Worm (Caenorhabditis elegans) whole organism, young adult: Measurements from ENCODE around the gene F28C6.8.

Experiments
- C17E4.6 ChIP-seq: fragments of 200-800 bp; sonication (Bioruptor generic); IDR thresholded peaks from 2 replicates; pipeline ENCODE4 v1.3.6; 2022; ENCODE audit warnings: missing genetic modification reagents, missing genetic modification characterization, missing compliant biosample characterization
- D2030.7 ChIP-seq: fragments of 200-800 bp; sonication (Bioruptor generic); IDR thresholded peaks from 2 replicates; pipeline ENCODE4 v1.3.6; 2022; ENCODE audit warnings: missing genetic modification reagents, missing genetic modification characterization, missing compliant biosample characterization
- F23B12.7 ChIP-seq: sonication (generic microtip); optimal IDR thresholded peaks from 2 replicates; lab custom pipeline; 2017; ENCODE audit warnings: missing genetic modification characterization, mild to moderate bottlenecking, missing compliant biosample characterization, antibody characterized with exemption, moderate library complexity; ENCODE audit not compliant: insufficient read depth
- F33H1.4 ChIP-seq: fragments of 200-800 bp; sonication (Bioruptor generic); IDR thresholded peaks from 2 replicates; pipeline ENCODE4 v1.3.6; 2022; ENCODE audit warnings: missing genetic modification reagents, missing genetic modification characterization, missing compliant biosample characterization
- F57C9.4 ChIP-seq: sonication (generic microtip); optimal IDR thresholded peaks from 2 replicates; lab custom pipeline; 2017; ENCODE audit warnings: mild to moderate bottlenecking, missing genetic modification characterization, missing compliant biosample characterization
- K12H6.12 ChIP-seq: fragments of 200-800 bp; sonication (Bioruptor generic); optimal IDR thresholded peaks from 2 replicates; lab custom pipeline; 2018; ENCODE audit warnings: mild to moderate bottlenecking, missing genetic modification characterization, missing compliant biosample characterization
- T26A5.8 ChIP-seq: sonication (generic microtip); optimal IDR thresholded peaks from 2 replicates; lab custom pipeline; 2016; ENCODE audit warnings: missing genetic modification characterization, missing compliant biosample characterization
- ZK185.1 ChIP-seq: sonication (generic microtip); optimal IDR thresholded peaks from 2 replicates; lab custom pipeline; 2016; ENCODE audit warnings: mild to moderate bottlenecking, missing genetic modification characterization, missing compliant biosample characterization; ENCODE audit not compliant: poor library complexity, severe bottlenecking
- athp-1 ChIP-seq: sonication (generic microtip); optimal IDR thresholded peaks from 2 replicates; lab custom pipeline; 2017; ENCODE audit warnings: mild to moderate bottlenecking, missing genetic modification characterization, missing compliant biosample characterization
- attf-3 ChIP-seq: fragments of 200-800 bp; sonication (Bioruptor generic); conservative IDR thresholded peaks from 2 replicates; pipeline ENCODE4 v1.3.6; 2022; ENCODE audit warnings: missing genetic modification reagents, missing genetic modification characterization, missing compliant biosample characterization
- attf-6 ChIP-seq: fragments of 200-800 bp; sonication (Bioruptor generic); IDR thresholded peaks from 2 replicates; pipeline ENCODE4 v1.3.6; 2022; ENCODE audit warnings: missing genetic modification reagents, missing genetic modification characterization, missing compliant biosample characterization
- bed-1 ChIP-seq: fragments of 200-800 bp; sonication (Bioruptor generic); IDR thresholded peaks from 2 replicates; pipeline ENCODE4 v1.3.6; 2022; ENCODE audit warnings: missing genetic modification reagents, missing genetic modification characterization, missing compliant biosample characterization
- cebp-1 ChIP-seq, 2 experiments: fragments of 200-800 bp in 1 of 2; sonication (Bioruptor generic) in 1 of 2; sonication (generic microtip) in 1 of 2; IDR thresholded peaks in 1 of 2; optimal IDR thresholded peaks in 1 of 2; 2 replicates each; pipeline versions ENCODE4 v1.3.6 to Lab custom; 2017 to 2022; ENCODE audit warnings: missing compliant biosample characterization in 2 of 2, missing genetic modification characterization in 2 of 2, mild to moderate bottlenecking in 1 of 2, missing genetic modification reagents in 1 of 2, moderate library complexity in 1 of 2
- ceh-100 ChIP-seq: fragments of 200-800 bp; sonication (Bioruptor generic); IDR thresholded peaks from 2 replicates; pipeline ENCODE4 v1.3.6; 2022; ENCODE audit warnings: missing genetic modification reagents, missing genetic modification characterization, missing compliant biosample characterization
- ceh-27 ChIP-seq: fragments of 200-800 bp; sonication (Bioruptor generic); optimal IDR thresholded peaks from 2 replicates; lab custom pipeline; 2018; ENCODE audit warnings: mild to moderate bottlenecking, missing genetic modification characterization, moderate library complexity, missing compliant biosample characterization
- ceh-58 ChIP-seq: fragments of 200-800 bp; sonication (Bioruptor generic); IDR thresholded peaks from 2 replicates; pipeline ENCODE4 v1.3.6; 2022; ENCODE audit warnings: missing genetic modification characterization, missing compliant biosample characterization
- dox-1 ChIP-seq: fragments of 200-800 bp; sonication (Bioruptor generic); IDR thresholded peaks from 2 replicates; pipeline ENCODE4 v1.3.6; 2022; ENCODE audit warnings: missing genetic modification reagents, missing genetic modification characterization, missing compliant biosample characterization
- dpff-1 ChIP-seq: sonication (generic microtip); optimal IDR thresholded peaks from 2 replicates; lab custom pipeline; 2017; ENCODE audit warnings: mild to moderate bottlenecking, missing genetic modification characterization, missing compliant biosample characterization
- dpl-1 ChIP-seq: fragments of 150-350 bp; optimal IDR thresholded peaks from 2 replicates; lab custom pipeline; 2014; ENCODE audit warnings: missing biosample characterization, missing genetic modification reagents, missing genetic modification characterization
- efl-1 ChIP-seq: fragments of 150-350 bp; optimal IDR thresholded peaks from 2 replicates; lab custom pipeline; 2014; ENCODE audit warnings: missing biosample characterization, missing genetic modification reagents, missing genetic modification characterization
- egl-18 ChIP-seq: fragments of 200-800 bp; sonication (Bioruptor generic); IDR thresholded peaks from 2 replicates; pipeline ENCODE4 v1.3.6; 2022; ENCODE audit warnings: missing genetic modification reagents, missing genetic modification characterization, missing compliant biosample characterization
- egl-44 ChIP-seq: fragments of 200-800 bp; sonication (Bioruptor generic); IDR thresholded peaks from 2 replicates; pipeline ENCODE4 v1.3.6; 2022; ENCODE audit warnings: missing genetic modification reagents, missing genetic modification characterization, missing compliant biosample characterization
- ets-4 ChIP-seq: fragments of 200-800 bp; sonication (Bioruptor generic); optimal IDR thresholded peaks from 2 replicates; lab custom pipeline; 2018; ENCODE audit warnings: mild to moderate bottlenecking, missing genetic modification characterization, missing compliant biosample characterization
- hlh-26 ChIP-seq: fragments of 200-800 bp; sonication (Bioruptor generic); conservative IDR thresholded peaks from 2 replicates; pipeline ENCODE4 v1.3.6; 2022; ENCODE audit warnings: missing genetic modification reagents, missing genetic modification characterization, missing compliant biosample characterization
- hmg-20 ChIP-seq: fragments of 200-800 bp; sonication (Bioruptor generic); IDR thresholded peaks from 2 replicates; pipeline ENCODE4 v1.3.6; 2022; ENCODE audit warnings: missing genetic modification reagents, missing genetic modification characterization, missing compliant biosample characterization
- hrde-1 ChIP-seq: sonication (generic microtip); optimal IDR thresholded peaks from 2 replicates; lab custom pipeline; 2016; ENCODE audit warnings: missing genetic modification characterization, mild to moderate bottlenecking, missing compliant biosample characterization, moderate library complexity, missing genotype, missing genetic modification reagents, borderline replicate concordance
- hsf-1 ChIP-seq: fragments of 200-800 bp; sonication (Bioruptor generic); IDR thresholded peaks from 2 replicates; pipeline ENCODE4 v1.3.6; 2022; ENCODE audit warnings: missing genetic modification reagents, missing genetic modification characterization, missing compliant biosample characterization
- let-526 ChIP-seq: fragments of 200-800 bp; sonication (Bioruptor generic); IDR thresholded peaks from 2 replicates; pipeline ENCODE4 v1.3.6; 2022; ENCODE audit warnings: missing genetic modification reagents, missing genetic modification characterization, missing compliant biosample characterization
- let-607 ChIP-seq, 2 experiments: fragments of 200-800 bp in 1 of 2; sonication (Bioruptor generic) in 1 of 2; sonication (generic microtip) in 1 of 2; optimal IDR thresholded peaks; 2 replicates each; lab custom pipeline; 2016 to 2018; ENCODE audit warnings: mild to moderate bottlenecking in 2 of 2, missing compliant biosample characterization in 2 of 2, missing genetic modification characterization in 2 of 2, moderate library complexity in 2 of 2, missing genotype in 1 of 2
- lin-26 ChIP-seq: fragments of 200-800 bp; sonication (Bioruptor generic); IDR thresholded peaks from 2 replicates; pipeline ENCODE4 v1.3.6; 2022; ENCODE audit warnings: missing genetic modification reagents, missing genetic modification characterization, missing compliant biosample characterization
- lin-40 ChIP-seq: sonication (generic microtip); optimal IDR thresholded peaks from 2 replicates; lab custom pipeline; 2016; ENCODE audit warnings: missing genetic modification characterization, mild to moderate bottlenecking, missing compliant biosample characterization, missing genotype, missing genetic modification reagents
- lsy-27 ChIP-seq: sonication (generic microtip); optimal IDR thresholded peaks from 2 replicates; lab custom pipeline; 2017; ENCODE audit warnings: missing genetic modification characterization, mild to moderate bottlenecking, missing compliant biosample characterization, antibody characterized with exemption, missing genotype, borderline replicate concordance; ENCODE audit not compliant: insufficient read depth
- madf-8 ChIP-seq: fragments of 200-800 bp; sonication (Bioruptor generic); conservative IDR thresholded peaks from 2 replicates; pipeline ENCODE4 v1.3.6; 2022; ENCODE audit warnings: missing genetic modification reagents, missing genetic modification characterization, missing compliant biosample characterization
- mcd-1 ChIP-seq: fragments of 200-800 bp; sonication (Bioruptor generic); IDR thresholded peaks from 2 replicates; pipeline ENCODE4 v1.3.6; 2022; ENCODE audit warnings: missing genetic modification reagents, missing genetic modification characterization, missing compliant biosample characterization
- mes-4 ChIP-seq: sonication (generic microtip); optimal IDR thresholded peaks from 2 replicates; lab custom pipeline; 2016; ENCODE audit warnings: missing genotype, missing genetic modification characterization, missing compliant biosample characterization
- mxl-1 ChIP-seq: sonication (generic microtip); optimal IDR thresholded peaks from 2 replicates; lab custom pipeline; 2016; ENCODE audit warnings: missing genetic modification characterization, missing compliant biosample characterization
- nfya-2 ChIP-seq: fragments of 200-800 bp; sonication (Bioruptor generic); IDR thresholded peaks from 2 replicates; pipeline ENCODE4 v1.3.6; 2022; ENCODE audit warnings: missing genetic modification reagents, missing genetic modification characterization, missing compliant biosample characterization
- nhr-27 ChIP-seq: fragments of 200-800 bp; sonication (Bioruptor generic); optimal IDR thresholded peaks from 2 replicates; lab custom pipeline; 2018; ENCODE audit warnings: mild to moderate bottlenecking, missing genetic modification characterization, moderate library complexity, missing compliant biosample characterization
- rcor-1 ChIP-seq: fragments of 200-800 bp; sonication (Bioruptor generic); IDR thresholded peaks from 2 replicates; pipeline ENCODE4 v1.3.6; 2022; ENCODE audit warnings: missing genetic modification reagents, missing genetic modification characterization, missing compliant biosample characterization
- repo-1 ChIP-seq: sonication (generic microtip); optimal IDR thresholded peaks from 2 replicates; lab custom pipeline; 2017; ENCODE audit warnings: mild to moderate bottlenecking, missing genetic modification characterization, missing compliant biosample characterization
- sptf-2 ChIP-seq: fragments of 200-800 bp; sonication (Bioruptor generic); optimal IDR thresholded peaks from 2 replicates; lab custom pipeline; 2018; ENCODE audit warnings: mild to moderate bottlenecking, missing genetic modification characterization, missing compliant biosample characterization
- unc-62 ChIP-seq: fragments of 150-350 bp; optimal IDR thresholded peaks from 2 replicates; lab custom pipeline; 2014; ENCODE audit warnings: missing biosample characterization, missing genetic modification reagents, missing genetic modification characterization
- xnd-1 ChIP-seq: sonication (generic microtip); optimal IDR thresholded peaks from 2 replicates; lab custom pipeline; 2016; ENCODE audit warnings: missing genotype, missing genetic modification reagents, missing genetic modification characterization, missing compliant biosample characterization
- zim-3 ChIP-seq: sonication (generic microtip); optimal IDR thresholded peaks from 2 replicates; lab custom pipeline; 2017; ENCODE audit warnings: mild to moderate bottlenecking, missing genetic modification characterization, moderate library complexity, missing compliant biosample characterization
- ztf-18 ChIP-seq: sonication (generic microtip); optimal IDR thresholded peaks from 2 replicates; lab custom pipeline; 2016; ENCODE audit warnings: missing genotype, mild to moderate bottlenecking, missing genetic modification characterization, missing compliant biosample characterization
- ztf-26 ChIP-seq: sonication (generic microtip); optimal IDR thresholded peaks from 2 replicates; lab custom pipeline; 2017; ENCODE audit warnings: missing genetic modification characterization, missing compliant biosample characterization
- ztf-3 ChIP-seq: fragments of 200-800 bp; sonication (Bioruptor generic); optimal IDR thresholded peaks from 2 replicates; lab custom pipeline; 2018; ENCODE audit warnings: mild to moderate bottlenecking, missing genetic modification characterization, missing compliant biosample characterization

F28C6.8 gene

ce11 chrII:8577509-8578099, 29.0 kb upstream of the F28C6.8 start, which contains the start of gene F54C9.9 (continued):
- TF ChIP-seq ztf-3 (no peak), hlh-26 (GFP tag; lab: Robert Waterston, UW) (no peak), lsy-27 (tag; lab: Kevin White, UChicago) (no peak), egl-18 (GFP tag; lab: Robert Waterston, UW) (no peak), ztf-26 (no peak), ceh-27 (GFP tag; lab: Kevin White, UChicago) (no peak), hmg-20 (GFP tag; lab: Robert Waterston, UW) (no peak), dpff-1 (tag; lab: Kevin White, UChicago) (no peak), ceh-100 (GFP tag; lab: Robert Waterston, UW) (peak; percentile 50; the same call in 1 of the 2 replicates), xnd-1 (tag; lab: Kevin White, UChicago) (peak; percentile 33), zim-3 (no peak), C17E4.6 (GFP tag; lab: Robert Waterston, UW) (peak; percentile 48; the same call in 1 of the 2 replicates), let-526 (GFP tag; lab: Robert Waterston, UW) (no peak), ceh-58 (GFP tag; lab: Robert Waterston, UW) (no peak), athp-1 (tag; lab: Kevin White, UChicago) (peak; percentile 24), efl-1 (GFP tag; lab: Kevin White, UChicago) (peak; percentile 19), ZK185.1 (tag; lab: Kevin White, UChicago) (no peak), mes-4 (tag; lab: Kevin White, UChicago) (no peak), D2030.7 (GFP tag; lab: Robert Waterston, UW) (no peak), dox-1 (no peak), attf-6 (GFP tag; lab: Robert Waterston, UW) (peak; percentile 75), hrde-1 (tag; lab: Kevin White, UChicago) (peak; percentile 46), lin-40 (no peak), attf-3 (GFP tag; lab: Robert Waterston, UW) (no peak), nfya-2 (GFP tag; lab: Robert Waterston, UW) (no peak), nhr-27 (no peak), sptf-2 (GFP tag; lab: Kevin White, UChicago) (no peak), K12H6.12 (tag; lab: Kevin White, UChicago) (no peak), ztf-18 (no peak), egl-44 (GFP tag; lab: Robert Waterston, UW) (no peak), F23B12.7 (tag; lab: Kevin White, UChicago) (peak; percentile 6), mxl-1 (tag; lab: Kevin White, UChicago) (no peak), let-607 (tag; optimal IDR thresholded peaks at IDR 0.05; lab: Kevin White, UChicago) (no peak), dpl-1 (GFP tag; lab: Kevin White, UChicago) (no peak), mcd-1 (GFP tag; lab: Robert Waterston, UW) (peak; percentile 52), F57C9.4 (tag; lab: Kevin White, UChicago) (no peak), cebp-1 (GFP tag; IDR thresholded peaks at IDR 0.05; lab: Robert Waterston, UW) (no peak), cebp-1 (tag; optimal IDR thresholded peaks at IDR 0.05; lab: Kevin White, UChicago) (peak; percentile 39), unc-62 (GFP tag; lab: Kevin White, UChicago) (no peak), F33H1.4 (peak; percentile 28; the same call in 1 of the 2 replicates), rcor-1 (GFP tag; lab: Robert Waterston, UW) (peak; percentile 33; the same call in 1 of the 2 replicates), madf-8 (GFP tag; lab: Robert Waterston, UW) (peak; percentile 47), repo-1 (tag; lab: Kevin White, UChicago) (peak; percentile 17), bed-1 (no peak), hsf-1 (GFP tag; lab: Robert Waterston, UW) (0 out of 2 replicates have a peak, but pooled peaks have one; percentile 65), ets-4 (no peak), T26A5.8 (no peak), lin-26 (peak; percentile 73)
